In genomic region chr3L:2820930-2821505, dm6 we compare ENCODE assay signal across 6 fruit fly cellular contexts.
TF ChIP-seq lines count a peak whose summit lies in the region.

No protein-coding gene starts in this region.

- TF ChIP-seq CTCF in whole organism, embryonic (GFP tag; optimal IDR thresholded peaks at IDR 0.05; lab: Kevin White, UChicago), result no peak

TF ChIP-seq in whole organism, 6 proteins besides CTCF, POLR2A, EP300 and RAD21:
- TF ChIP-seq EcR (GFP tag; optimal IDR thresholded peaks at IDR 0.05; lab: Kevin White, UChicago) (no peak), psq (optimal IDR thresholded peaks at IDR 0.05; lab: Kevin White, UChicago) (no peak), CG8478 (optimal IDR thresholded peaks at IDR 0.05; lab: Kevin White, UChicago) (no peak), usp (GFP tag; optimal IDR thresholded peaks at IDR 0.05; lab: Kevin White, UChicago) (no peak), Dll (optimal IDR thresholded peaks at IDR 0.05; lab: Kevin White, UChicago) (peak; percentile 98), pan (optimal IDR thresholded peaks at IDR 0.05; lab: Kevin White, UChicago) (no peak)
TF ChIP-seq in whole organism: peak in this region for 1.

TF ChIP-seq in whole organism, adult, 20 proteins besides CTCF, POLR2A, EP300 and RAD21 (continues in another document):
- TF ChIP-seq CG5204 (GFP tag; optimal IDR thresholded peaks at IDR 0.05; lab: Kevin White, UChicago) (no peak), cnc (optimal IDR thresholded peaks at IDR 0.05; lab: Kevin White, UChicago) (no peak), CG11617 (GFP tag; optimal IDR thresholded peaks at IDR 0.05; lab: Kevin White, UChicago) (peak; percentile 25), toe (GFP tag; optimal IDR thresholded peaks at IDR 0.05; lab: Kevin White, UChicago) (no peak), Crg-1 (GFP tag; optimal IDR thresholded peaks at IDR 0.05; lab: Kevin White, UChicago) (no peak), CG12768 (GFP tag; optimal IDR thresholded peaks at IDR 0.05; lab: Kevin White, UChicago) (no peak), tj (GFP tag; optimal IDR thresholded peaks at IDR 0.05; lab: Kevin White, UChicago) (peak; percentile 51), Clk (GFP tag; optimal IDR thresholded peaks at IDR 0.05; lab: Kevin White, UChicago) (no peak), Mnt (GFP tag; optimal IDR thresholded peaks at IDR 0.05; lab: Kevin White, UChicago) (peak; percentile 71), CG14711 (tag; optimal IDR thresholded peaks at IDR 0.05; lab: Kevin White, UChicago) (no peak), Hr96 (GFP tag; optimal IDR thresholded peaks at IDR 0.05; lab: Kevin White, UChicago) (peak; percentile 30), CG7045 (GFP tag; optimal IDR thresholded peaks at IDR 0.05; lab: Kevin White, UChicago) (peak; percentile 49), cic (GFP tag; optimal IDR thresholded peaks at IDR 0.05; lab: Kevin White, UChicago) (peak; percentile 98), CG7101 (tag; optimal IDR thresholded peaks at IDR 0.05; lab: Kevin White, UChicago) (peak; percentile 12), ovo (GFP tag; optimal IDR thresholded peaks at IDR 0.05; lab: Kevin White, UChicago) (no peak), CG1620 (GFP tag; optimal IDR thresholded peaks at IDR 0.05; lab: Kevin White, UChicago) (no peak), bab1 (GFP tag; optimal IDR thresholded peaks at IDR 0.05; lab: Kevin White, UChicago) (no peak), pad (GFP tag; optimal IDR thresholded peaks at IDR 0.05; lab: Kevin White, UChicago) (peak; percentile 13)

TF ChIP-seq in whole organism, embryonic, 481 proteins besides CTCF, POLR2A, EP300 and RAD21 (continues in another document):
- no peak for TF ChIP-seq CG3995 (GFP tag; optimal IDR thresholded peaks at IDR 0.05; lab: Kevin White, UChicago)
- peak; percentile 17 for TF ChIP-seq lbe (GFP tag; optimal IDR thresholded peaks at IDR 0.05; lab: Kevin White, UChicago)
- TF ChIP-seq CG11504 (tag; optimal IDR thresholded peaks at IDR 0.05; lab: Kevin White, UChicago), result peak; percentile 29
- peak; percentile 6; the same call in 1 of the 3 replicates for TF ChIP-seq ken (GFP tag; IDR thresholded peaks at IDR 0.05; lab: Robert Waterston, UW)
- peak; percentile 46 for TF ChIP-seq Hand (GFP tag; optimal IDR thresholded peaks at IDR 0.05; lab: Kevin White, UChicago)
- peak; percentile 10; the same call in 1 of the 2 replicates for TF ChIP-seq E2f2 (GFP tag; IDR thresholded peaks at IDR 0.05; lab: Robert Waterston, UW)
- TF ChIP-seq Atf6 (GFP tag; IDR thresholded peaks at IDR 0.05; lab: Robert Waterston, UW), result peak; percentile 46; the same call in 1 of the 2 replicates
- peak; percentile 71 for TF ChIP-seq corto (GFP tag; optimal IDR thresholded peaks at IDR 0.05; lab: Kevin White, UChicago)
- peak; percentile 53; the same call in 1 of the 2 replicates for TF ChIP-seq sob (GFP tag; IDR thresholded peaks at IDR 0.05; lab: Robert Waterston, UW)
- peak; percentile 54 for TF ChIP-seq HLHmδ (GFP tag; optimal IDR thresholded peaks at IDR 0.05; lab: Kevin White, UChicago)
- 0 out of 2 replicates have a peak, but pooled peaks have one; percentile 14 for TF ChIP-seq CG6689 (GFP tag; IDR thresholded peaks at IDR 0.05; lab: Robert Waterston, UW)
- TF ChIP-seq onecut (GFP tag; IDR thresholded peaks at IDR 0.05; lab: Robert Waterston, UW), result peak; percentile 22; the same call in 1 of the 2 replicates
- peak; percentile 24; the same call in 1 of the 2 replicates for TF ChIP-seq CG31441 (GFP tag; IDR thresholded peaks at IDR 0.05; lab: Robert Waterston, UW)
- peak; percentile 96 for TF ChIP-seq chinmo (GFP tag; IDR thresholded peaks at IDR 0.05; lab: Robert Waterston, UW; ENCODE audit: partially characterized antibody)
- TF ChIP-seq CG13287 (GFP tag; IDR thresholded peaks at IDR 0.05; lab: Robert Waterston, UW; ENCODE audit: partially characterized antibody), result peak; percentile 65; the same call in 1 of the 2 replicates

TF ChIP-seq in whole organism, prepupa, 60 proteins besides CTCF, POLR2A, EP300 and RAD21 (continues in another document):
- TF ChIP-seq Ets96B (tag; optimal IDR thresholded peaks at IDR 0.05; lab: Kevin White, UChicago) (peak; percentile 89), salr (GFP tag; optimal IDR thresholded peaks at IDR 0.05; lab: Kevin White, UChicago) (peak; percentile 50 to 66), vri (GFP tag; optimal IDR thresholded peaks at IDR 0.05; lab: Kevin White, UChicago) (peak; percentile 72), net (GFP tag; optimal IDR thresholded peaks at IDR 0.05; lab: Kevin White, UChicago) (peak; percentile 78), Eip75B (GFP tag; optimal IDR thresholded peaks at IDR 0.05; lab: Kevin White, UChicago) (peak; percentile 53), Sox14 (GFP tag; optimal IDR thresholded peaks at IDR 0.05; lab: Kevin White, UChicago) (peak; percentile 39), CG15336 (GFP tag; IDR thresholded peaks at IDR 0.05; lab: Robert Waterston, UW) (peak; percentile 86), Gug (GFP tag; IDR thresholded peaks at IDR 0.05; lab: Robert Waterston, UW) (peak; percentile 38; the same call in 1 of the 2 replicates), CG3919 (GFP tag; optimal IDR thresholded peaks at IDR 0.05; lab: Kevin White, UChicago) (peak; percentile 74), CG16779 (tag; optimal IDR thresholded peaks at IDR 0.05; lab: Kevin White, UChicago) (peak; percentile 95), CG9139 (GFP tag; optimal IDR thresholded peaks at IDR 0.05; lab: Kevin White, UChicago) (peak; percentile 98), OdsH (GFP tag; optimal IDR thresholded peaks at IDR 0.05; lab: Kevin White, UChicago) (peak; percentile 64), CG6808 (GFP tag; optimal IDR thresholded peaks at IDR 0.05; lab: Kevin White, UChicago) (peak; percentile 97), pdm3 (GFP tag; optimal IDR thresholded peaks at IDR 0.05; lab: Kevin White, UChicago) (no peak), dsx (GFP tag; optimal IDR thresholded peaks at IDR 0.05; lab: Kevin White, UChicago; ENCODE audit: poor library complexity, severe bottlenecking) (peak; percentile 92), acj6 (GFP tag; optimal IDR thresholded peaks at IDR 0.05; lab: Kevin White, UChicago) (no peak), achi (GFP tag; optimal IDR thresholded peaks at IDR 0.05; lab: Kevin White, UChicago) (peak; percentile 74)

TF ChIP-seq in whole organism, pupa, 21 proteins besides CTCF, POLR2A, EP300 and RAD21 (continues in another document):
- TF ChIP-seq Snoo (tag; optimal IDR thresholded peaks at IDR 0.05; lab: Kevin White, UChicago) (peak; percentile 65), Ets98B (GFP tag; IDR thresholded peaks at IDR 0.05; lab: Robert Waterston, UW) (peak; percentile 85), fd96Ca (GFP tag; IDR thresholded peaks at IDR 0.05; lab: Robert Waterston, UW) (peak; percentile 87), gl (tag; optimal IDR thresholded peaks at IDR 0.05; lab: Kevin White, UChicago) (peak; percentile 98), D1 (tag; optimal IDR thresholded peaks at IDR 0.05; lab: Kevin White, UChicago) (peak; percentile 31), rn (GFP tag; IDR thresholded peaks at IDR 0.05; lab: Robert Waterston, UW) (peak; percentile 67; the same call in 1 of the 2 replicates), CG9948 (tag; optimal IDR thresholded peaks at IDR 0.05; lab: Kevin White, UChicago) (peak; percentile 80), CG15710 (tag; optimal IDR thresholded peaks at IDR 0.05; lab: Kevin White, UChicago) (peak; percentile 89), CG8301 (tag; optimal IDR thresholded peaks at IDR 0.05; lab: Kevin White, UChicago) (peak; percentile 81), CG8159 (tag; optimal IDR thresholded peaks at IDR 0.05; lab: Kevin White, UChicago) (peak; percentile 84), Pif1A (GFP tag; optimal IDR thresholded peaks at IDR 0.05; lab: Kevin White, UChicago) (peak; percentile 79), CG14655 (GFP tag; optimal IDR thresholded peaks at IDR 0.05; lab: Kevin White, UChicago) (peak; percentile 88), CG12605 (GFP tag; IDR thresholded peaks at IDR 0.05; lab: Robert Waterston, UW) (peak; percentile 97), CG32121 (GFP tag; IDR thresholded peaks at IDR 0.05; lab: Robert Waterston, UW) (peak; percentile 80), Pif1B (GFP tag; optimal IDR thresholded peaks at IDR 0.05; lab: Kevin White, UChicago) (peak; percentile 83), CG10348 (GFP tag; IDR thresholded peaks at IDR 0.05; lab: Robert Waterston, UW) (no peak), CG34367 (tag; optimal IDR thresholded peaks at IDR 0.05; lab: Kevin White, UChicago) (peak; percentile 89), CG4496 (GFP tag; IDR thresholded peaks at IDR 0.05; lab: Robert Waterston, UW) (peak; percentile 92), CG17806 (tag; optimal IDR thresholded peaks at IDR 0.05; lab: Kevin White, UChicago) (peak; percentile 83)

TF ChIP-seq in whole organism, wandering third instar larva, 38 proteins besides CTCF, POLR2A, EP300 and RAD21 (continues in another document):
- TF ChIP-seq GATAd (GFP tag; optimal IDR thresholded peaks at IDR 0.05; lab: Kevin White, UChicago), result no peak
- peak; percentile 25 for TF ChIP-seq OdsH (GFP tag; optimal IDR thresholded peaks at IDR 0.05; lab: Kevin White, UChicago)
- TF ChIP-seq tai (GFP tag; optimal IDR thresholded peaks at IDR 0.05; lab: Kevin White, UChicago), result no peak
- no peak for TF ChIP-seq sv (GFP tag; optimal IDR thresholded peaks at IDR 0.05; lab: Kevin White, UChicago)
- no peak for TF ChIP-seq Abd-B (GFP tag; optimal IDR thresholded peaks at IDR 0.05; lab: Kevin White, UChicago)
- no peak for TF ChIP-seq ey (GFP tag; optimal IDR thresholded peaks at IDR 0.05; lab: Kevin White, UChicago)
- TF ChIP-seq psq (GFP tag; optimal IDR thresholded peaks at IDR 0.05; lab: Kevin White, UChicago), result peak; percentile 85
- TF ChIP-seq Sp1 (GFP tag; optimal IDR thresholded peaks at IDR 0.05; lab: Kevin White, UChicago), result peak; percentile 73
- TF ChIP-seq br (GFP tag; optimal IDR thresholded peaks at IDR 0.05; lab: Kevin White, UChicago), result peak; percentile 58
- peak; percentile 67 for TF ChIP-seq sage (GFP tag; optimal IDR thresholded peaks at IDR 0.05; lab: Kevin White, UChicago)
- peak; percentile 14 for TF ChIP-seq CG9705 (GFP tag; optimal IDR thresholded peaks at IDR 0.05; lab: Kevin White, UChicago)
- TF ChIP-seq N (GFP tag; optimal IDR thresholded peaks at IDR 0.05; lab: Kevin White, UChicago), result peak; percentile 65
- TF ChIP-seq Jra (GFP tag; optimal IDR thresholded peaks at IDR 0.05; lab: Kevin White, UChicago), result peak; percentile 15
- peak; percentile 45 for TF ChIP-seq rgr (GFP tag; optimal IDR thresholded peaks at IDR 0.05; lab: Kevin White, UChicago)
- TF ChIP-seq Dif (GFP tag; optimal IDR thresholded peaks at IDR 0.05; lab: Kevin White, UChicago; ENCODE audit: partially characterized antibody), result peak; percentile 96
- TF ChIP-seq brk (GFP tag; optimal IDR thresholded peaks at IDR 0.05; lab: Kevin White, UChicago), result no peak
- TF ChIP-seq pan (optimal IDR thresholded peaks at IDR 0.05; lab: Kevin White, UChicago), result no peak
- TF ChIP-seq jim (GFP tag; optimal IDR thresholded peaks at IDR 0.05; lab: Kevin White, UChicago), result peak; percentile 7
- no peak for TF ChIP-seq Myc (optimal IDR thresholded peaks at IDR 0.05; lab: Kevin White, UChicago)
- TF ChIP-seq lola (GFP tag; optimal IDR thresholded peaks at IDR 0.05; lab: Kevin White, UChicago), result no peak
- no peak for TF ChIP-seq dsf (GFP tag; optimal IDR thresholded peaks at IDR 0.05; lab: Kevin White, UChicago; ENCODE audit: borderline replicate concordance)
- TF ChIP-seq dl (GFP tag; optimal IDR thresholded peaks at IDR 0.05; lab: Kevin White, UChicago; ENCODE audit: insufficient read depth in 1 of 2, partially characterized antibody in 2 of 2), result peak; percentile 95 to 98
